Fruit fly (Drosophila melanogaster): ENCODE measurements around the gene CG13000.

The CG13000 gene

dm6 chrX:16944049-16944532 lies 4.2 kb downstream of the CG13000 start (continued):
- TF ChIP-seq Hr4 (GFP tag; optimal IDR thresholded peaks at IDR 0.05), result peak; percentile 6
- TF ChIP-seq Eip78C (GFP tag), result no peak
- TF ChIP-seq Smox (GFP tag; optimal IDR thresholded peaks at IDR 0.05), result no peak
- no peak for TF ChIP-seq CG4318 (GFP tag; optimal IDR thresholded peaks at IDR 0.05)
- TF ChIP-seq CG10669 (GFP tag; optimal IDR thresholded peaks at IDR 0.05), result no peak
- TF ChIP-seq pdm3 (GFP tag; optimal IDR thresholded peaks at IDR 0.05), result no peak
- peak; percentile 68 for TF ChIP-seq CG8119 (GFP tag; IDR thresholded peaks at IDR 0.05)

- no peak for TF ChIP-seq Eip75B (GFP tag; optimal IDR thresholded peaks at IDR 0.05)
- TF ChIP-seq CG15336 (GFP tag; IDR thresholded peaks at IDR 0.05), result 0 out of 2 replicates have a peak, but pooled peaks have one; percentile 19
- TF ChIP-seq CG6163 (GFP tag; IDR thresholded peaks at IDR 0.05), result no peak
- peak; percentile 50 for TF ChIP-seq Blimp-1 (GFP tag; optimal IDR thresholded peaks at IDR 0.05)
- no peak for TF ChIP-seq CG11902 (GFP tag; optimal IDR thresholded peaks at IDR 0.05)
- peak; percentile 36 for TF ChIP-seq CG6808 (GFP tag; optimal IDR thresholded peaks at IDR 0.05)
- TF ChIP-seq Eip93F (GFP tag; optimal IDR thresholded peaks at IDR 0.05), result peak; percentile 6
- no peak for TF ChIP-seq Ets21C (GFP tag; optimal IDR thresholded peaks at IDR 0.05)
- TF ChIP-seq svp (GFP tag), result no peak
- TF ChIP-seq topi (GFP tag; optimal IDR thresholded peaks at IDR 0.05), result peak; percentile 16
- TF ChIP-seq CG8632 (GFP tag; optimal IDR thresholded peaks at IDR 0.05), result no peak
- no peak for TF ChIP-seq acj6 (GFP tag; optimal IDR thresholded peaks at IDR 0.05)
- TF ChIP-seq cyc (GFP tag; optimal IDR thresholded peaks at IDR 0.05), result no peak
- TF ChIP-seq Sox15 (GFP tag; optimal IDR thresholded peaks at IDR 0.05), result no peak
- no peak for TF ChIP-seq CG32006 (GFP tag; optimal IDR thresholded peaks at IDR 0.05)
- TF ChIP-seq CG10631 (GFP tag; optimal IDR thresholded peaks at IDR 0.05), result no peak
- no peak for TF ChIP-seq Ets96B (tag; optimal IDR thresholded peaks at IDR 0.05)
- no peak for TF ChIP-seq Gug (GFP tag; IDR thresholded peaks at IDR 0.05)
- TF ChIP-seq CG1621 (tag; optimal IDR thresholded peaks at IDR 0.05), result peak; percentile 10
- TF ChIP-seq CG6792 (GFP tag; optimal IDR thresholded peaks at IDR 0.05), result no peak
- TF ChIP-seq net (GFP tag; optimal IDR thresholded peaks at IDR 0.05), result no peak
- TF ChIP-seq spab (GFP tag; optimal IDR thresholded peaks at IDR 0.05), result no peak
- TF ChIP-seq Met (GFP tag; optimal IDR thresholded peaks at IDR 0.05), result no peak
- no peak for TF ChIP-seq CG6854 (GFP tag; optimal IDR thresholded peaks at IDR 0.05)
- TF ChIP-seq Hr39 (GFP tag; optimal IDR thresholded peaks at IDR 0.05), result no peak
- TF ChIP-seq ss (GFP tag; optimal IDR thresholded peaks at IDR 0.05), result peak; percentile 41 to 54
- TF ChIP-seq CG31627 (GFP tag; optimal IDR thresholded peaks at IDR 0.05), result no peak
- TF ChIP-seq CG3919 (GFP tag; optimal IDR thresholded peaks at IDR 0.05), result no peak
- TF ChIP-seq fd85E (GFP tag; optimal IDR thresholded peaks at IDR 0.05), result no peak
- TF ChIP-seq CG11762 (GFP tag; optimal IDR thresholded peaks at IDR 0.05; ENCODE audit: insufficient read depth), result no peak
- TF ChIP-seq CG4318 (GFP tag; optimal IDR thresholded peaks at IDR 0.05), result no peak
- TF ChIP-seq salr (GFP tag; optimal IDR thresholded peaks at IDR 0.05), result no peak
- no peak for TF ChIP-seq pdm3 (GFP tag; optimal IDR thresholded peaks at IDR 0.05)
- TF ChIP-seq CG3032 (tag; optimal IDR thresholded peaks at IDR 0.05), result no peak
- no peak for TF ChIP-seq CG8119 (GFP tag; IDR thresholded peaks at IDR 0.05)
- TF ChIP-seq eg (GFP tag; IDR thresholded peaks at IDR 0.05), result no peak
- TF ChIP-seq Eip78C (GFP tag), result peak; percentile 43
- no peak for TF ChIP-seq Smox (GFP tag; optimal IDR thresholded peaks at IDR 0.05)
- no peak for TF ChIP-seq CG16779 (tag; optimal IDR thresholded peaks at IDR 0.05)
- TF ChIP-seq CG34406 (GFP tag; optimal IDR thresholded peaks at IDR 0.05), result no peak
- TF ChIP-seq dac (GFP tag; optimal IDR thresholded peaks at IDR 0.05), result no peak
- TF ChIP-seq Lpt (GFP tag; optimal IDR thresholded peaks at IDR 0.05), result no peak
- no peak for TF ChIP-seq CG10669 (GFP tag; optimal IDR thresholded peaks at IDR 0.05)
- no peak for TF ChIP-seq CG8319 (GFP tag; optimal IDR thresholded peaks at IDR 0.05)
- TF ChIP-seq vri (GFP tag; optimal IDR thresholded peaks at IDR 0.05), result no peak
- no peak for TF ChIP-seq achi (GFP tag; optimal IDR thresholded peaks at IDR 0.05)
- TF ChIP-seq CG11294 (GFP tag; IDR thresholded peaks at IDR 0.05), result no peak
- TF ChIP-seq dsx (GFP tag; optimal IDR thresholded peaks at IDR 0.05; ENCODE audit: poor library complexity, severe bottlenecking), result no peak
- TF ChIP-seq Hr4 (GFP tag; optimal IDR thresholded peaks at IDR 0.05), result no peak
- no peak for TF ChIP-seq Hr38 (GFP tag; optimal IDR thresholded peaks at IDR 0.05)
Measured at dm6 chrX:16943515-16943850, 4.8 kb downstream of the CG13000 start.

Measured in whole organism, prepupa.